Fruit fly (Drosophila melanogaster) whole organism, embryonic: ENCODE data around the gene Kal1.
A peak's percentile ranks its signal among the peaks of the same experiment; 100 is the strongest.

Source experiments
- Aef1 ChIP-seq: fragments of 200-800 bp; sonication (Bioruptor generic); IDR thresholded peaks from 3 replicates; pipeline ENCODE4 v1.3.6; 2022; ENCODE audit warnings: missing biosample characterization, missing genetic modification characterization
- Atf-2 ChIP-seq: fragments of 200-800 bp; sonication (Bioruptor generic); optimal IDR thresholded peaks from 2 replicates; lab custom pipeline; 2016; ENCODE audit warnings: missing biosample characterization, missing genetic modification characterization
- Atf3 ChIP-seq: fragments of 200-800 bp; sonication (Bioruptor generic); optimal IDR thresholded peaks from 3 replicates; lab custom pipeline; 2016; ENCODE audit warnings: missing biosample characterization, missing genetic modification characterization
- CG10274 ChIP-seq: fragments of 200-800 bp; sonication (Bioruptor generic); optimal IDR thresholded peaks from 3 replicates; lab custom pipeline; 2017; ENCODE audit warnings: missing biosample characterization, mild to moderate bottlenecking, missing genetic modification characterization
- CG10431 ChIP-seq: fragments of 200-800 bp; sonication (Bioruptor generic); optimal IDR thresholded peaks from 3 replicates; lab custom pipeline; 2018; ENCODE audit warnings: missing biosample characterization, mild to moderate bottlenecking, missing genetic modification characterization
- CG12219 ChIP-seq: fragments of 200-800 bp; sonication (Bioruptor generic); optimal IDR thresholded peaks from 3 replicates; lab custom pipeline; 2018; ENCODE audit warnings: missing biosample characterization, mild to moderate bottlenecking, missing genetic modification characterization
- CG12236 ChIP-seq: fragments of 200-800 bp; sonication (Bioruptor generic); optimal IDR thresholded peaks from 2 replicates; lab custom pipeline; 2016; ENCODE audit warnings: missing biosample characterization, missing genetic modification characterization
- CG13775 ChIP-seq: fragments of 200-800 bp; sonication (Bioruptor generic); optimal IDR thresholded peaks from 3 replicates; lab custom pipeline; 2017; ENCODE audit warnings: missing biosample characterization, mild to moderate bottlenecking, missing genetic modification characterization
- CG13894 ChIP-seq: fragments of 200-800 bp; sonication (Bioruptor generic); optimal IDR thresholded peaks from 3 replicates; lab custom pipeline; 2018; ENCODE audit warnings: missing biosample characterization, mild to moderate bottlenecking, missing genetic modification characterization, moderate library complexity
- CG15696 ChIP-seq: fragments of 200-800 bp; sonication (Bioruptor generic); optimal IDR thresholded peaks from 2 replicates; lab custom pipeline; 2019; ENCODE audit warnings: missing biosample characterization, mild to moderate bottlenecking, missing genetic modification characterization, moderate library complexity
- CG18011 ChIP-seq: fragments of 200-800 bp; sonication (Bioruptor generic); optimal IDR thresholded peaks from 2 replicates; lab custom pipeline; 2017; ENCODE audit warnings: missing biosample characterization, missing genetic modification characterization, mild to moderate bottlenecking, moderate library complexity, missing genotype
- CG18262 ChIP-seq: fragments of 200-800 bp; optimal IDR thresholded peaks from 3 replicates; lab custom pipeline; 2019; ENCODE audit warnings: missing biosample characterization, mild to moderate bottlenecking, missing genetic modification characterization, moderate library complexity
- CG18764 ChIP-seq: fragments of 200-800 bp; sonication (Bioruptor generic); optimal IDR thresholded peaks from 3 replicates; lab custom pipeline; 2016; ENCODE audit warnings: missing biosample characterization, missing genetic modification characterization
- CG2129 ChIP-seq: fragments of 200-800 bp; sonication (Bioruptor generic); IDR thresholded peaks from 2 replicates; pipeline ENCODE4 v1.3.6; 2022; ENCODE audit warnings: missing biosample characterization, missing genetic modification characterization; ENCODE audit not compliant: partially characterized antibody
- CG2678 ChIP-seq: fragments of 200-800 bp; sonication (Bioruptor generic); optimal IDR thresholded peaks from 3 replicates; lab custom pipeline; 2019; ENCODE audit warnings: missing biosample characterization, mild to moderate bottlenecking, missing genetic modification characterization, moderate library complexity
- CG30403 ChIP-seq: fragments of 200-800 bp; sonication (Bioruptor generic); optimal IDR thresholded peaks from 3 replicates; lab custom pipeline; 2016; ENCODE audit warnings: missing biosample characterization, missing genetic modification characterization
- CG32767 ChIP-seq: fragments of 200-800 bp; sonication (Bioruptor generic); IDR thresholded peaks from 2 replicates; pipeline ENCODE4 v1.3.6; 2022; ENCODE audit warnings: missing biosample characterization, missing genetic modification characterization
- CG34224 ChIP-seq: fragments of 200-800 bp; sonication (Bioruptor generic); IDR thresholded peaks from 3 replicates; pipeline ENCODE4 v1.3.6; 2022; ENCODE audit warnings: missing biosample characterization, missing genetic modification characterization; ENCODE audit not compliant: partially characterized antibody
- CG4328 ChIP-seq: fragments of 200-800 bp; sonication (Bioruptor generic); optimal IDR thresholded peaks from 3 replicates; lab custom pipeline; 2017; ENCODE audit warnings: missing biosample characterization, missing genetic modification reagents, missing genetic modification characterization
- CG43689 ChIP-seq: fragments of 200-800 bp; sonication (Bioruptor generic); IDR thresholded peaks from 2 replicates; pipeline ENCODE4 v1.3.6; 2022; ENCODE audit warnings: missing biosample characterization, missing genetic modification characterization
- CG4424 ChIP-seq: fragments of 200-800 bp; sonication (Bioruptor generic); optimal IDR thresholded peaks from 3 replicates; lab custom pipeline; 2016; ENCODE audit warnings: missing biosample characterization, missing genetic modification characterization
- CG4730 ChIP-seq: fragments of 200-800 bp; sonication (Bioruptor generic); IDR thresholded peaks from 2 replicates; pipeline ENCODE4 v1.3.6; 2022; ENCODE audit warnings: missing biosample characterization, missing genetic modification characterization
- CG8765 ChIP-seq: fragments of 200-800 bp; sonication (Bioruptor generic); IDR thresholded peaks from 2 replicates; pipeline ENCODE4 v1.3.6; 2022; ENCODE audit warnings: missing biosample characterization, missing genetic modification characterization
- CG8924 ChIP-seq: fragments of 200-800 bp; optimal IDR thresholded peaks from 3 replicates; lab custom pipeline; 2019; ENCODE audit warnings: missing biosample characterization, mild to moderate bottlenecking, missing genetic modification characterization, moderate library complexity
- Doc3 ChIP-seq: fragments of 200-800 bp; sonication (Bioruptor generic); IDR thresholded peaks from 3 replicates; pipeline ENCODE4 v1.3.6; 2022; ENCODE audit warnings: missing biosample characterization, missing genetic modification characterization; ENCODE audit not compliant: partially characterized antibody
- E2f2 ChIP-seq: fragments of 200-800 bp; sonication (Bioruptor generic); IDR thresholded peaks from 2 replicates; pipeline ENCODE4 v1.3.6; 2022; ENCODE audit warnings: missing biosample characterization, missing genetic modification characterization
- Elba2 ChIP-seq: fragments of 200-800 bp; sonication (Bioruptor generic); optimal IDR thresholded peaks from 3 replicates; lab custom pipeline; 2016; ENCODE audit warnings: missing biosample characterization, missing genetic modification characterization
- H2.0 ChIP-seq: fragments of 200-800 bp; sonication (Bioruptor generic); IDR thresholded peaks from 2 replicates; pipeline ENCODE4 v1.3.6; 2022; ENCODE audit warnings: missing biosample characterization, missing genetic modification characterization
- HmgD ChIP-seq: fragments of 200-800 bp; sonication (Bioruptor generic); optimal IDR thresholded peaks from 3 replicates; lab custom pipeline; 2016; ENCODE audit warnings: missing biosample characterization, missing genetic modification characterization
- Hr39 ChIP-seq: fragments of >200 bp; optimal IDR thresholded peaks from 2 replicates; lab custom pipeline; 2017
- NC2β ChIP-seq: fragments of 200-800 bp; sonication (Bioruptor generic); optimal IDR thresholded peaks from 2 replicates; lab custom pipeline; 2016; ENCODE audit warnings: missing biosample characterization, missing genetic modification characterization
- Oaz ChIP-seq: fragments of 200-800 bp; sonication (Bioruptor generic); IDR thresholded peaks from 2 replicates; pipeline ENCODE4 v1.3.6; 2022; ENCODE audit warnings: missing biosample characterization, missing genetic modification characterization
- Opbp ChIP-seq: fragments of 200-800 bp; sonication (Bioruptor generic); IDR thresholded peaks from 3 replicates; pipeline ENCODE4 v1.3.6; 2022; ENCODE audit warnings: missing biosample characterization, missing genetic modification characterization; ENCODE audit not compliant: partially characterized antibody
- Spps ChIP-seq: fragments of 200-800 bp; sonication (Bioruptor generic); optimal IDR thresholded peaks from 2 replicates; lab custom pipeline; 2018; ENCODE audit warnings: missing biosample characterization, mild to moderate bottlenecking, missing genetic modification characterization
- Sry-δ ChIP-seq: fragments of 200-800 bp; sonication (Bioruptor generic); optimal IDR thresholded peaks from 2 replicates; lab custom pipeline; 2016; ENCODE audit warnings: missing biosample characterization, missing genetic modification characterization
- abd-A ChIP-seq: fragments of 200-800 bp; sonication (Bioruptor generic); optimal IDR thresholded peaks from 3 replicates; lab custom pipeline; 2019; ENCODE audit warnings: missing biosample characterization, mild to moderate bottlenecking, missing genetic modification characterization, moderate library complexity
- ato ChIP-seq: fragments of 200-800 bp; sonication (Bioruptor generic); IDR thresholded peaks from 2 replicates; pipeline ENCODE4 v1.3.6; 2022; ENCODE audit warnings: missing biosample characterization, missing genetic modification characterization; ENCODE audit not compliant: partially characterized antibody
- br ChIP-seq: fragments of >200 bp; optimal IDR thresholded peaks from 2 replicates; lab custom pipeline; 2017
- dmrt99B ChIP-seq: fragments of 200-800 bp; sonication (Bioruptor generic); optimal IDR thresholded peaks from 2 replicates; lab custom pipeline; 2018; ENCODE audit warnings: missing biosample characterization, mild to moderate bottlenecking, missing genetic modification characterization, moderate library complexity
- gce ChIP-seq: fragments of 200-800 bp; sonication (Bioruptor generic); IDR thresholded peaks from 3 replicates; pipeline ENCODE4 v1.3.6; 2022; ENCODE audit warnings: missing biosample characterization, missing genetic modification characterization
- gem ChIP-seq: fragments of 200-800 bp; sonication (Bioruptor generic); optimal IDR thresholded peaks from 2 replicates; lab custom pipeline; 2019; ENCODE audit warnings: missing biosample characterization, mild to moderate bottlenecking, missing genetic modification characterization, moderate library complexity
- gt ChIP-seq: fragments of 200-800 bp; sonication (Bioruptor generic); IDR thresholded peaks from 2 replicates; pipeline ENCODE4 v1.3.6; 2022; ENCODE audit warnings: missing biosample characterization, missing genetic modification characterization
- jing ChIP-seq: fragments of 200-800 bp; sonication (Bioruptor generic); optimal IDR thresholded peaks from 2 replicates; lab custom pipeline; 2018; ENCODE audit warnings: missing biosample characterization, mild to moderate bottlenecking, missing genetic modification characterization
- klu ChIP-seq: fragments of 200-800 bp; sonication (Bioruptor generic); IDR thresholded peaks from 2 replicates; pipeline ENCODE4 v1.3.6; 2022; ENCODE audit warnings: missing biosample characterization, missing genetic modification characterization
- luna ChIP-seq: fragments of 200-800 bp; sonication (Bioruptor generic); optimal IDR thresholded peaks from 2 replicates; lab custom pipeline; 2016; ENCODE audit warnings: missing biosample characterization, missing genetic modification characterization
- mld ChIP-seq: fragments of 200-800 bp; sonication (Bioruptor generic); IDR thresholded peaks from 3 replicates; pipeline ENCODE4 v1.3.6; 2022; ENCODE audit warnings: missing biosample characterization, missing genetic modification characterization; ENCODE audit not compliant: partially characterized antibody
- phol ChIP-seq: fragments of 200-800 bp; sonication (Bioruptor generic); optimal IDR thresholded peaks from 3 replicates; lab custom pipeline; 2018; ENCODE audit warnings: missing biosample characterization, mild to moderate bottlenecking, missing genetic modification characterization, moderate library complexity
- repo ChIP-seq: fragments of 200-800 bp; sonication (Bioruptor generic); optimal IDR thresholded peaks from 2 replicates; lab custom pipeline; 2016; ENCODE audit warnings: missing biosample characterization, missing genetic modification characterization
- schlank ChIP-seq: fragments of 200-800 bp; sonication (Bioruptor generic); optimal IDR thresholded peaks from 2 replicates; lab custom pipeline; 2018; ENCODE audit warnings: missing biosample characterization, mild to moderate bottlenecking, missing genetic modification characterization
- sisA ChIP-seq: fragments of 200-800 bp; sonication (Bioruptor generic); IDR thresholded peaks from 2 replicates; pipeline ENCODE4 v1.3.6; 2022; ENCODE audit warnings: missing biosample characterization, missing genetic modification characterization
- tap ChIP-seq: fragments of 200-800 bp; optimal IDR thresholded peaks from 3 replicates; lab custom pipeline; 2019; ENCODE audit warnings: missing biosample characterization, mild to moderate bottlenecking, missing genetic modification characterization, moderate library complexity

The Kal1 gene

dm6 chr3R:24193373-24193879 is 52.2 kb downstream of the Kal1 start, which contains the start of the genes SMC6 and CG6204 (continued):
- TF ChIP-seq CG4328 (GFP tag; lab: Kevin White, UChicago), result peak; percentile 88
- TF ChIP-seq CG43689, result peak; percentile 74
- peak; percentile 87 for TF ChIP-seq CG12219
- no peak for TF ChIP-seq mld (GFP tag; lab: Robert Waterston, UW)
- peak; percentile 84 for TF ChIP-seq Sry-δ (GFP tag; lab: Kevin White, UChicago)
- no peak for TF ChIP-seq br (lab: Kevin White, UChicago)
- peak; percentile 87 for TF ChIP-seq Oaz (GFP tag; lab: Robert Waterston, UW)
- peak; percentile 93 for TF ChIP-seq klu (GFP tag; lab: Robert Waterston, UW)
- TF ChIP-seq sisA (GFP tag; lab: Robert Waterston, UW), result peak; percentile 95
- TF ChIP-seq CG8924 (tag; lab: Kevin White, UChicago), result peak; percentile 95
- peak; percentile 71 for TF ChIP-seq Atf-2 (GFP tag; lab: Kevin White, UChicago)
- no peak for TF ChIP-seq CG2129 (GFP tag; lab: Robert Waterston, UW)
- peak; percentile 97 for TF ChIP-seq gem
- TF ChIP-seq CG18764 (GFP tag; lab: Kevin White, UChicago), result peak; percentile 81
- TF ChIP-seq tap (tag; lab: Kevin White, UChicago), result peak; percentile 95
- TF ChIP-seq Spps (tag; lab: Kevin White, UChicago), result peak; percentile 84
- TF ChIP-seq CG10431 (GFP tag; lab: Kevin White, UChicago), result peak; percentile 51
- TF ChIP-seq HmgD, result peak; percentile 39
- peak; percentile 85 for TF ChIP-seq schlank
- TF ChIP-seq CG13894 (tag; lab: Kevin White, UChicago), result peak; percentile 95
- TF ChIP-seq CG8765 (GFP tag; lab: Robert Waterston, UW), result peak; percentile 82
- peak; percentile 53 for TF ChIP-seq luna (GFP tag; lab: Kevin White, UChicago)
- peak; percentile 95 for TF ChIP-seq dmrt99B
- peak; percentile 95 for TF ChIP-seq Aef1 (GFP tag; lab: Robert Waterston, UW)
- TF ChIP-seq CG18262 (tag; lab: Kevin White, UChicago), result peak; percentile 95
- TF ChIP-seq CG2678, result peak; percentile 97
- peak; percentile 77 for TF ChIP-seq CG18011 (GFP tag; lab: Kevin White, UChicago)
- TF ChIP-seq CG12236 (GFP tag; lab: Kevin White, UChicago), result peak; percentile 66
- TF ChIP-seq ato (GFP tag; lab: Robert Waterston, UW), result no peak
- no peak for TF ChIP-seq abd-A (tag; lab: Kevin White, UChicago)
- peak; percentile 95 for TF ChIP-seq phol
- TF ChIP-seq jing (GFP tag; lab: Kevin White, UChicago), result peak; percentile 79
- 0 out of 3 replicates have a peak, but pooled peaks have one; percentile 23 for TF ChIP-seq CG34224
- TF ChIP-seq CG32767 (GFP tag; lab: Robert Waterston, UW), result peak; percentile 89
- TF ChIP-seq gce (GFP tag; lab: Robert Waterston, UW), result peak; percentile 92
- TF ChIP-seq Opbp, result no peak
- TF ChIP-seq CG13775 (GFP tag; lab: Kevin White, UChicago), result peak; percentile 93
- TF ChIP-seq E2f2 (GFP tag; lab: Robert Waterston, UW), result peak; percentile 88
- TF ChIP-seq gt, result peak; percentile 67; the same call in 1 of the 2 replicates
- TF ChIP-seq Atf3 (GFP tag; lab: Kevin White, UChicago), result peak; percentile 44
- TF ChIP-seq Elba2, result peak; percentile 71
- peak; percentile 68 for TF ChIP-seq repo (GFP tag; lab: Kevin White, UChicago)
- TF ChIP-seq Hr39 (lab: Kevin White, UChicago), result no peak
- TF ChIP-seq H2.0 (GFP tag; lab: Robert Waterston, UW), result peak; percentile 95
- peak; percentile 95 for TF ChIP-seq CG15696 (tag; lab: Kevin White, UChicago)
- peak; percentile 77 for TF ChIP-seq NC2β (GFP tag; lab: Kevin White, UChicago)
- TF ChIP-seq CG30403 (GFP tag; lab: Kevin White, UChicago), result peak; percentile 95
- peak; percentile 89 for TF ChIP-seq CG4424
- peak; percentile 94 for TF ChIP-seq CG4730 (GFP tag; lab: Robert Waterston, UW)
- no peak for TF ChIP-seq Doc3 (GFP tag; lab: Robert Waterston, UW)
- peak; percentile 75 for TF ChIP-seq CG10274 (GFP tag; lab: Kevin White, UChicago)
